Worm (Caenorhabditis elegans): ENCODE results near the gene bbs-5.

Gene bbs-5

ce11 chrIII:10240073-10240472 lies 21.5 kb downstream of the bbs-5 start:
- no peak for TF ChIP-seq elt-1 (tag; optimal IDR thresholded peaks at IDR 0.05; ENCODE audit: borderline replicate concordance, insufficient read depth)
- no peak for TF ChIP-seq zip-8 (tag; optimal IDR thresholded peaks at IDR 0.05)
- no peak for TF ChIP-seq unc-120 (tag; optimal IDR thresholded peaks at IDR 0.05; ENCODE audit: poor library complexity, severe bottlenecking)
- no peak for TF ChIP-seq lin-13 (tag; optimal IDR thresholded peaks at IDR 0.05)

- TF ChIP-seq mab-5 (tag; optimal IDR thresholded peaks at IDR 0.05) = no peak
- no peak for TF ChIP-seq M03D4.4 (tag; optimal IDR thresholded peaks at IDR 0.05)
- no peak for TF ChIP-seq ztf-11 (tag; optimal IDR thresholded peaks at IDR 0.05)
- TF ChIP-seq nhr-2 (tag; optimal IDR thresholded peaks at IDR 0.05) = no peak
- no peak for TF ChIP-seq ces-1 (GFP tag; optimal IDR thresholded peaks at IDR 0.05)
Measured at ce11 chrIII:10238448-10239154, 23.0 kb downstream of the bbs-5 start, which contains the start of gene Y70G10A.3. TSS of gene Y70G10A.3 (plus strand) at chrIII:10239104.

ce11 chrIII:10236291-10236871 lies 25.2 kb downstream of the bbs-5 start:
- TF ChIP-seq sem-2 (GFP tag; optimal IDR thresholded peaks at IDR 0.05) (no peak), unc-62 (GFP tag; optimal IDR thresholded peaks at IDR 0.05) (no peak), snpc-4 (tag; optimal IDR thresholded peaks at IDR 0.05) (no peak), ceh-39 (tag; optimal IDR thresholded peaks at IDR 0.05) (no peak), M03D4.4 (tag; optimal IDR thresholded peaks at IDR 0.05) (no peak), mls-2 (tag; optimal IDR thresholded peaks at IDR 0.05) (no peak), hlh-1 (tag; optimal IDR thresholded peaks at IDR 0.05) (no peak), unc-120 (tag; optimal IDR thresholded peaks at IDR 0.05; ENCODE audit: poor library complexity, severe bottlenecking) (no peak), bed-3 (GFP tag; optimal IDR thresholded peaks at IDR 0.05) (no peak), elt-3 (tag; optimal IDR thresholded peaks at IDR 0.05) (no peak), pha-4 (tag; optimal IDR thresholded peaks at IDR 0.05) (no peak), flh-1 (GFP tag; optimal IDR thresholded peaks at IDR 0.05) (no peak), lin-13 (tag; optimal IDR thresholded peaks at IDR 0.05) (no peak), drap-1 (GFP tag; optimal IDR thresholded peaks at IDR 0.05) (no peak)

ce11 chrIII:10233979-10234378 lies 27.6 kb downstream of the bbs-5 start, which contains the start of gene paml-1:
TSS of gene paml-1 (minus strand) at chrIII:10234079.
- TF ChIP-seq lin-13 (tag; optimal IDR thresholded peaks at IDR 0.05) = no peak
- TF ChIP-seq hlh-1 (tag; optimal IDR thresholded peaks at IDR 0.05) = no peak
- TF ChIP-seq nhr-12 (tag; optimal IDR thresholded peaks at IDR 0.05) = no peak
- no peak for TF ChIP-seq snpc-4 (tag; optimal IDR thresholded peaks at IDR 0.05)
- no peak for TF ChIP-seq ceh-39 (tag; optimal IDR thresholded peaks at IDR 0.05)
- no peak for TF ChIP-seq nhr-76 (tag; optimal IDR thresholded peaks at IDR 0.05)
- TF ChIP-seq drap-1 (GFP tag; optimal IDR thresholded peaks at IDR 0.05) = no peak
- no peak for TF ChIP-seq nhr-237 (tag; optimal IDR thresholded peaks at IDR 0.05)
- no peak for TF ChIP-seq bed-3 (GFP tag; optimal IDR thresholded peaks at IDR 0.05)
- no peak for TF ChIP-seq pha-4 (tag; optimal IDR thresholded peaks at IDR 0.05)
- TF ChIP-seq cnd-1 (tag; optimal IDR thresholded peaks at IDR 0.05) = no peak
- no peak for TF ChIP-seq ceh-83 (GFP tag; optimal IDR thresholded peaks at IDR 0.05)
- no peak for TF ChIP-seq tbx-8 (GFP tag; optimal IDR thresholded peaks at IDR 0.05)
- no peak for TF ChIP-seq unc-120 (tag; optimal IDR thresholded peaks at IDR 0.05; ENCODE audit: poor library complexity, severe bottlenecking)
- no peak for TF ChIP-seq zip-8 (tag; optimal IDR thresholded peaks at IDR 0.05)
- TF ChIP-seq mep-1 (tag; optimal IDR thresholded peaks at IDR 0.05) = no peak
- no peak for TF ChIP-seq sptf-1 (tag; optimal IDR thresholded peaks at IDR 0.05)
- no peak for TF ChIP-seq sem-2 (GFP tag; optimal IDR thresholded peaks at IDR 0.05)
- TF ChIP-seq lsy-2 (tag; optimal IDR thresholded peaks at IDR 0.05) = no peak
- no peak for TF ChIP-seq lin-32 (GFP tag; optimal IDR thresholded peaks at IDR 0.05)

- TF ChIP-seq tbx-8 (GFP tag; optimal IDR thresholded peaks at IDR 0.05) (no peak), zip-8 (tag; optimal IDR thresholded peaks at IDR 0.05) (no peak), hlh-1 (tag; optimal IDR thresholded peaks at IDR 0.05) (no peak), blmp-1 (tag; optimal IDR thresholded peaks at IDR 0.05) (no peak), mab-5 (tag; optimal IDR thresholded peaks at IDR 0.05) (no peak), ces-1 (GFP tag; optimal IDR thresholded peaks at IDR 0.05) (no peak), nhr-237 (tag; optimal IDR thresholded peaks at IDR 0.05) (no peak), drap-1 (GFP tag; optimal IDR thresholded peaks at IDR 0.05) (no peak), lsy-2 (tag; optimal IDR thresholded peaks at IDR 0.05) (no peak), nhr-76 (tag; optimal IDR thresholded peaks at IDR 0.05) (no peak), ceh-39 (tag; optimal IDR thresholded peaks at IDR 0.05) (no peak)
Measured at ce11 chrIII:10231641-10232040, 29.9 kb downstream of the bbs-5 start.

Measured in whole organism, mixed stage, embryonic.